Worm (Caenorhabditis elegans) whole organism, mixed stage, embryonic: ENCODE results near the gene spp-1.

Experiments
- mab-5 ChIP-seq: fragments of 150-350 bp; optimal IDR thresholded peaks from 2 replicates; lab custom pipeline; 2014; ENCODE audit warnings: missing biosample characterization, missing genetic modification characterization
- mep-1 ChIP-seq: fragments of 150-350 bp; optimal IDR thresholded peaks from 2 replicates; lab custom pipeline; 2017; ENCODE audit warnings: missing biosample characterization, missing genetic modification reagents, missing genetic modification characterization, inconsistent platforms
- nhr-2 ChIP-seq: fragments of 150-350 bp; optimal IDR thresholded peaks from 2 replicates; lab custom pipeline; 2014; ENCODE audit warnings: missing biosample characterization, missing genetic modification characterization
- nhr-28 ChIP-seq: fragments of 150-350 bp; optimal IDR thresholded peaks from 2 replicates; lab custom pipeline; 2014; ENCODE audit warnings: missing biosample characterization, missing genetic modification characterization
- unc-62 ChIP-seq: fragments of 150-350 bp; optimal IDR thresholded peaks from 2 replicates; lab custom pipeline; 2014; ENCODE audit warnings: missing biosample characterization, missing genetic modification reagents, missing genetic modification characterization

ce11 chrIII:10337508-10338166 lies 17.8 kb downstream of the spp-1 start, which contains the start of gene ttr-15:
- TF ChIP-seq unc-62 (GFP tag; lab: Kevin White, UChicago) (no peak), nhr-2 (tag; lab: Kevin White, UChicago) (no peak), mep-1 (tag; lab: Kevin White, UChicago) (no peak), nhr-28 (tag; lab: Kevin White, UChicago) (no peak), mab-5 (tag; lab: Kevin White, UChicago) (no peak)
